Worm (Caenorhabditis elegans) whole organism, L4/young adult: ENCODE measurements around the gene C04G6.13.

ENCODE experiments used
- W03F9.2 ChIP-seq: fragments of 150-350 bp; optimal IDR thresholded peaks from 2 replicates; lab custom pipeline; 2014; ENCODE audit warnings: missing biosample characterization, missing genetic modification characterization
- dao-5 ChIP-seq: sonication (generic microtip); optimal IDR thresholded peaks from 2 replicates; lab custom pipeline; 2016; ENCODE audit warnings: missing genotype, missing genetic modification characterization, moderate library complexity, missing compliant biosample characterization
- him-1 ChIP-seq: sonication (generic microtip); optimal IDR thresholded peaks from 2 replicates; lab custom pipeline; 2016; ENCODE audit warnings: missing genotype, missing genetic modification reagents, missing genetic modification characterization, missing compliant biosample characterization

- TF ChIP-seq him-1 (tag; lab: Kevin White, UChicago) (no peak), W03F9.2 (tag; lab: Kevin White, UChicago) (no peak), dao-5 (no peak)
Observed at ce11 chrII:5056254-5056653, 37.8 kb upstream of the C04G6.13 start.
